Worm (Caenorhabditis elegans): Measurements from ENCODE around the gene F59B10.3.

- TF ChIP-seq somi-1 (GFP tag; optimal IDR thresholded peaks at IDR 0.05) (peak; percentile 28), let-607 (tag; optimal IDR thresholded peaks at IDR 0.05) (peak; percentile 35 to 53), nhr-90 (tag; optimal IDR thresholded peaks at IDR 0.05) (no peak)
Measured at ce11 chrII:10541923-10542486, 31.7 kb downstream of the F59B10.3 start, which contains the start of gene pro-1.
